Worm (Caenorhabditis elegans) whole organism, L4 larva: ENCODE results near the gene Y54G2A.72.

Experiments used
- aly-2 ChIP-seq: sonication (generic microtip); optimal IDR thresholded peaks from 2 replicates; lab custom pipeline; 2018; ENCODE audit warnings: missing biosample characterization, missing genetic modification characterization
- nhr-77 ChIP-seq: fragments of 150-350 bp; optimal IDR thresholded peaks from 2 replicates; lab custom pipeline; 2014; ENCODE audit warnings: missing biosample characterization, missing genetic modification characterization

DNA sequence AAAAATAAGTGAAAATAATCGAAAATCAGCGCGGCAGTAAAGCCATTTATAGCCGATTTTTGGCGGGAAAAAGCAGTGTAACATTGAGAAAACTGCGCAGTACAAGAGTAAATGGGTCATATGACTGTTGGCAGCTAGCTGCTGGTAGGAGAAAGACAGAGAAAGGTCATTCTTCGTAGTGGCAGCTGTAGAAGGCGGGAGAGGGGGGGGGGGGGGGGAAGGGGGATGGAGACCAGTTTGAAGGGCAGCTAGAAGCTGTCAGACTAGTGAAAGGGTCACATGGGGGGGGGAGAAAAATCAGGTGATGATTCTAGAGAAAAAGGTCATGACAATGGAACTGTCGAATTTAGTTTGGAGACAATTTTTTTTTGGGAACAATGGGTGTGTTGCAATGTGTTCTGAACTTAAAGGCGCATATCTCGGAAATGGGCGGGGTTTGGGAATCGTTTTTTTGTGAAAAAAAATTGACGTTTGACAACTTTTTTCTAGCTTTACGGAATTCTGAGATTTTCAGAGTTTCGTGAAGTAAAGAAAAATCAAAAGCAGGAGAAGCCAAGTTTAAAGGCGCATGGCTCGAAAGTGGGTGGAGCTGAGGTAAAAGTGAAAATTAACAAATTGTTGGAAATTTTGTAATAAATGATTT is 5.6 kb upstream of the Y54G2A.72 start:
- TF ChIP-seq nhr-77 (tag; lab: Kevin White, UChicago), result no peak
- TF ChIP-seq aly-2 (tag; lab: Kevin White, UChicago), result no peak
